Fruit fly (Drosophila melanogaster): Measurements from ENCODE around the gene Qsox4.

Qsox4 gene

dm6 chr3R:23726740-23727139, 24.2 kb downstream of the Qsox4 start (continued):
- TF ChIP-seq CHES-1-like (GFP tag; optimal IDR thresholded peaks at IDR 0.05) (peak; percentile 58), H2.0 (GFP tag; IDR thresholded peaks at IDR 0.05) (peak; percentile 80), CG12391 (tag; optimal IDR thresholded peaks at IDR 0.05) (peak; percentile 83), exex (tag; optimal IDR thresholded peaks at IDR 0.05) (peak; percentile 54), CG16813 (GFP tag; IDR thresholded peaks at IDR 0.05; ENCODE audit: partially characterized antibody) (no peak), wdn (GFP tag; IDR thresholded peaks at IDR 0.05) (peak; percentile 80), mam (GFP tag; optimal IDR thresholded peaks at IDR 0.05) (peak; percentile 85), CG6765 (GFP tag; optimal IDR thresholded peaks at IDR 0.05) (peak; percentile 79), amos (GFP tag; IDR thresholded peaks at IDR 0.05; ENCODE audit: partially characterized antibody) (no peak), Nf-YA (GFP tag; IDR thresholded peaks at IDR 0.05) (peak; percentile 55), CG13894 (tag; optimal IDR thresholded peaks at IDR 0.05) (peak; percentile 87), rib (GFP tag; IDR thresholded peaks at IDR 0.05) (peak; percentile 85; the same call in 1 of the 2 replicates), CG17829 (tag; optimal IDR thresholded peaks at IDR 0.05) (peak; percentile 75), HLH3B (GFP tag; IDR thresholded peaks at IDR 0.05) (peak; percentile 79), Sox102F (GFP tag; optimal IDR thresholded peaks at IDR 0.05) (peak; percentile 81), CG33557 (GFP tag; optimal IDR thresholded peaks at IDR 0.05) (no peak), scrt (GFP tag; optimal IDR thresholded peaks at IDR 0.05) (peak; percentile 78), wek (GFP tag; optimal IDR thresholded peaks at IDR 0.05) (no peak), Bdp1 (GFP tag; optimal IDR thresholded peaks at IDR 0.05) (peak; percentile 52), CG14014 (GFP tag; IDR thresholded peaks at IDR 0.05) (peak; percentile 86), B-H1 (GFP tag; IDR thresholded peaks at IDR 0.05) (peak; percentile 67), tin (GFP tag; optimal IDR thresholded peaks at IDR 0.05) (peak; percentile 55), her (GFP tag; optimal IDR thresholded peaks at IDR 0.05) (peak; percentile 56), CG11695 (GFP tag; IDR thresholded peaks at IDR 0.05) (peak; percentile 86), Vsx1 (GFP tag; optimal IDR thresholded peaks at IDR 0.05) (peak; percentile 35), D19B (GFP tag; optimal IDR thresholded peaks at IDR 0.05) (peak; percentile 76), pb (GFP tag; optimal IDR thresholded peaks at IDR 0.05) (no peak), CG6791 (GFP tag; IDR thresholded peaks at IDR 0.05; ENCODE audit: partially characterized antibody) (no peak), al (GFP tag; IDR thresholded peaks at IDR 0.05) (peak; percentile 87), phol (tag; optimal IDR thresholded peaks at IDR 0.05) (peak; percentile 69), CG1529 (GFP tag; optimal IDR thresholded peaks at IDR 0.05) (no peak), gsb-n (tag; optimal IDR thresholded peaks at IDR 0.05) (peak; percentile 4), CG11456 (GFP tag; IDR thresholded peaks at IDR 0.05) (peak; percentile 75; the same call in 2 of the 3 replicates), Opbp (GFP tag; IDR thresholded peaks at IDR 0.05; ENCODE audit: partially characterized antibody) (no peak), CG12071 (GFP tag; optimal IDR thresholded peaks at IDR 0.05) (peak; percentile 60), CG4707 (GFP tag; optimal IDR thresholded peaks at IDR 0.05) (no peak), disco-r (GFP tag; optimal IDR thresholded peaks at IDR 0.05) (peak; percentile 45), PHDP (tag; optimal IDR thresholded peaks at IDR 0.05) (peak; percentile 90), zen2 (GFP tag; IDR thresholded peaks at IDR 0.05; ENCODE audit: partially characterized antibody) (no peak), CG6813 (GFP tag; optimal IDR thresholded peaks at IDR 0.05) (peak; percentile 65), CG12769 (tag; optimal IDR thresholded peaks at IDR 0.05) (peak; percentile 82), CG5180 (GFP tag; optimal IDR thresholded peaks at IDR 0.05) (no peak), CG30431 (GFP tag; optimal IDR thresholded peaks at IDR 0.05) (peak; percentile 29), Tbp (GFP tag; optimal IDR thresholded peaks at IDR 0.05) (no peak), CG3995 (GFP tag; optimal IDR thresholded peaks at IDR 0.05) (peak; percentile 51), Xrp1 (GFP tag; IDR thresholded peaks at IDR 0.05) (peak; percentile 75), stc (GFP tag; IDR thresholded peaks at IDR 0.05) (peak; percentile 81), grau (tag; optimal IDR thresholded peaks at IDR 0.05) (peak; percentile 87), so (GFP tag; IDR thresholded peaks at IDR 0.05) (peak; percentile 66; the same call in 1 of the 3 replicates), row (GFP tag; IDR thresholded peaks at IDR 0.05) (peak; percentile 87), Spps (tag; optimal IDR thresholded peaks at IDR 0.05) (peak; percentile 23)

All from whole organism, embryonic.